Worm (Caenorhabditis elegans): ENCODE results near the gene inpp-5K.
A peak's percentile ranks its signal among the peaks of the same experiment; 100 is the strongest.

inpp-5K gene

ce11 chrIII:8158140-8158786 is 2.9 kb downstream of the inpp-5K start, which contains the start of gene atg-13:
TSS of gene atg-13 (minus strand) at chrIII:8158190.
- TF ChIP-seq hlh-15 (tag; optimal IDR thresholded peaks at IDR 0.05): no peak
- peak; percentile 47 for TF ChIP-seq hlh-30 (tag; optimal IDR thresholded peaks at IDR 0.05; ENCODE audit: insufficient read depth)
- no peak for TF ChIP-seq K02D7.2 (tag; optimal IDR thresholded peaks at IDR 0.05)
- TF ChIP-seq ceh-19 (GFP tag; optimal IDR thresholded peaks at IDR 0.05): no peak
- TF ChIP-seq mec-3 (tag; optimal IDR thresholded peaks at IDR 0.05; ENCODE audit: borderline replicate concordance): no peak
- TF ChIP-seq ceh-31 (tag; optimal IDR thresholded peaks at IDR 0.05): peak; percentile 30
- TF ChIP-seq hlh-6 (tag; optimal IDR thresholded peaks at IDR 0.05): no peak
- TF ChIP-seq ceh-48 (tag; optimal IDR thresholded peaks at IDR 0.05): peak; percentile 25
- no peak for TF ChIP-seq madf-2 (tag; optimal IDR thresholded peaks at IDR 0.05)

DNA sequence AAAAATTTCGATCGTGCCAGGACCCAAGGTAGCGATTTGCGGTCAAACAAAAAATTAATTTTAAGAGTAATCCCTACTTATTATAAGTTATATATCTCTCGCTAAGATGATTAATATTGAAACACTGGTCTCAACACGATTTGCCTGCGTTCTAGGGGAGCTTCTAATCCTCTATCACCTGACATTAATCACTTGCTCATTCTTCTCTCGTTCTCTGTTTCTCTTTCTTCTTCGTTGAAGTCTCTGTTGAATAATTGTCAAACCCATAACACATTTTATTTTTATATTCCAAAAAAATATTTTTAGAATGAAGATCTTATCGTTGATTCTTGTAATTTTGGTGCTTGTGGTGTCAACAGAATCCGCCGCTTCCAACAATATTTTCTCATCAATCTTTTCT is 6.0 kb downstream of the inpp-5K start, which contains the start of gene D2007.1:
TSS of gene D2007.1 (plus strand) at position 301 of the 400 bp plus-strand sequence.
- peak; percentile 27 for TF ChIP-seq hlh-30 (tag; optimal IDR thresholded peaks at IDR 0.05; ENCODE audit: insufficient read depth)
- TF ChIP-seq sox-2 (GFP tag; IDR thresholded peaks at IDR 0.05): no peak

- TF ChIP-seq npax-4 (tag; optimal IDR thresholded peaks at IDR 0.05): no peak
- no peak for TF ChIP-seq ceh-34 (tag; optimal IDR thresholded peaks at IDR 0.05)
- TF ChIP-seq T23F11.4 (GFP tag; optimal IDR thresholded peaks at IDR 0.05): no peak
- no peak for TF ChIP-seq fkh-10 (GFP tag; optimal IDR thresholded peaks at IDR 0.05)
- TF ChIP-seq che-1 (tag; optimal IDR thresholded peaks at IDR 0.05): no peak
- no peak for TF ChIP-seq ceh-14 (tag; optimal IDR thresholded peaks at IDR 0.05)
- TF ChIP-seq ref-2 (tag; optimal IDR thresholded peaks at IDR 0.05): no peak
- TF ChIP-seq hlh-30 (tag; optimal IDR thresholded peaks at IDR 0.05; ENCODE audit: insufficient read depth): no peak
- no peak for TF ChIP-seq ceh-24 (tag; optimal IDR thresholded peaks at IDR 0.05)
- no peak for TF ChIP-seq zip-5 (tag; optimal IDR thresholded peaks at IDR 0.05)
- no peak for TF ChIP-seq pros-1 (tag; optimal IDR thresholded peaks at IDR 0.05)
- TF ChIP-seq nhr-11 (tag; optimal IDR thresholded peaks at IDR 0.05): no peak
Measured at ce11 chrIII:8154423-8154822, 6.7 kb downstream of the inpp-5K start.

- TF ChIP-seq fkh-6 (tag; optimal IDR thresholded peaks at IDR 0.05): no peak
- no peak for TF ChIP-seq pax-1 (tag; optimal IDR thresholded peaks at IDR 0.05)
- no peak for TF ChIP-seq tbx-2 (tag; optimal IDR thresholded peaks at IDR 0.05)
- no peak for TF ChIP-seq gmeb-2 (tag; optimal IDR thresholded peaks at IDR 0.05)
- no peak for TF ChIP-seq ceh-45 (GFP tag; IDR thresholded peaks at IDR 0.05)
- TF ChIP-seq ceh-18 (tag; optimal IDR thresholded peaks at IDR 0.05): no peak
- TF ChIP-seq nhr-11 (tag; optimal IDR thresholded peaks at IDR 0.05): no peak
- TF ChIP-seq C38D4.7 (GFP tag; optimal IDR thresholded peaks at IDR 0.05): no peak
- TF ChIP-seq unc-42 (tag; optimal IDR thresholded peaks at IDR 0.05): no peak
- TF ChIP-seq sox-2 (GFP tag; IDR thresholded peaks at IDR 0.05): no peak
- no peak for TF ChIP-seq tbx-7 (tag; optimal IDR thresholded peaks at IDR 0.05)
- TF ChIP-seq ceh-30 (tag; optimal IDR thresholded peaks at IDR 0.05): no peak
- no peak for TF ChIP-seq ets-4 (tag; optimal IDR thresholded peaks at IDR 0.05)
- TF ChIP-seq C08G9.2 (tag; optimal IDR thresholded peaks at IDR 0.05): no peak
- TF ChIP-seq lin-11 (tag; optimal IDR thresholded peaks at IDR 0.05): no peak
- no peak for TF ChIP-seq ceh-34 (tag; optimal IDR thresholded peaks at IDR 0.05)
- TF ChIP-seq dmd-4 (tag; optimal IDR thresholded peaks at IDR 0.05; ENCODE audit: borderline replicate concordance): no peak
- no peak for TF ChIP-seq K02D7.2 (tag; optimal IDR thresholded peaks at IDR 0.05)
Measured at ce11 chrIII:8148751-8149150, 12.4 kb downstream of the inpp-5K start, which contains the start of gene D2007.2. TSS of gene D2007.2 (plus strand) at chrIII:8148963.

- TF ChIP-seq C08G9.2 (tag; optimal IDR thresholded peaks at IDR 0.05) (no peak), ztf-16 (tag; optimal IDR thresholded peaks at IDR 0.05) (no peak), pha-4 (tag; optimal IDR thresholded peaks at IDR 0.05) (no peak), hlh-13 (GFP tag; optimal IDR thresholded peaks at IDR 0.05) (no peak), fax-1 (tag; optimal IDR thresholded peaks at IDR 0.05) (no peak)
Measured at ce11 chrIII:8145971-8146370, 15.2 kb downstream of the inpp-5K start.
